Worm (Caenorhabditis elegans): ENCODE data around the gene lpr-2.

DNA sequence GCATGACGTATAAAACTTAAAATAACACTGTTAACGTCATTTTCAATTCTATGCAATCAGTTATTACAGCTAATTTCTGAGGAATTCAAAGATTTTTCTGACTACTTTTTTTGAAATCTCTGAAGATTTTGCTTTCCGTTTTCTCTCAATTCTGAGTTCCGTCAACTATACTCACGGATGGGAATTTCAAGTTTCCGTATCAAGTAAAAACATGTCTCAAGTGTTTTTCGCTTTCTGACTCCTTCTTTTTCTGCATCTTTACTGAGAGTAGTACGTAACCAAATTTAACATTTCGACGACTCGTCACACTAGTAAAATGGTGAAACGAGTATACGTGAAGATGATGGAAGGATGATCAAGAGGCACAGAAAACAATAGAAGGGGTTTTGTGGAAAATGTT is 17.8 kb downstream of the lpr-2 start:
- TF ChIP-seq him-1 (tag; optimal IDR thresholded peaks at IDR 0.05) (no peak), W03F9.2 (tag; optimal IDR thresholded peaks at IDR 0.05) (no peak), dao-5 (tag; optimal IDR thresholded peaks at IDR 0.05) (no peak)
